Fruit fly (Drosophila melanogaster) whole organism, embryonic: ENCODE results near the gene att-ORFB.

Source experiments
- Abd-B ChIP-seq: fragments of 200-800 bp; sonication (Bioruptor generic); optimal IDR thresholded peaks from 2 replicates; lab custom pipeline; 2018; ENCODE audit warnings: missing biosample characterization, mild to moderate bottlenecking, missing genetic modification characterization, moderate library complexity
- Atf6 ChIP-seq: fragments of 200-800 bp; sonication (Bioruptor generic); IDR thresholded peaks from 2 replicates; pipeline ENCODE4 v1.3.6; 2022; ENCODE audit warnings: missing biosample characterization, missing genetic modification characterization
- CG10543 ChIP-seq: fragments of 200-800 bp; sonication (Bioruptor generic); optimal IDR thresholded peaks from 3 replicates; lab custom pipeline; 2017; ENCODE audit warnings: missing biosample characterization, mild to moderate bottlenecking, missing genetic modification characterization, moderate library complexity
- CG10979 ChIP-seq: fragments of 200-800 bp; sonication (Bioruptor generic); optimal IDR thresholded peaks from 2 replicates; lab custom pipeline; 2018; ENCODE audit warnings: missing biosample characterization, mild to moderate bottlenecking, missing genetic modification characterization, moderate library complexity
- CG11560 ChIP-seq: fragments of 200-800 bp; sonication (Bioruptor generic); IDR thresholded peaks from 3 replicates; pipeline ENCODE4 v1.3.6; 2022; ENCODE audit warnings: missing biosample characterization, missing genetic modification characterization
- CG12155 ChIP-seq: fragments of 200-800 bp; sonication (Bioruptor generic); optimal IDR thresholded peaks from 3 replicates; lab custom pipeline; 2016; ENCODE audit warnings: missing biosample characterization, missing genetic modification characterization
- CG13424 ChIP-seq: fragments of 200-800 bp; sonication (Bioruptor generic); optimal IDR thresholded peaks from 2 replicates; lab custom pipeline; 2019; ENCODE audit warnings: missing biosample characterization, mild to moderate bottlenecking, missing genetic modification characterization, moderate library complexity
- CG16815 ChIP-seq: fragments of 200-800 bp; sonication (Bioruptor generic); optimal IDR thresholded peaks from 3 replicates; lab custom pipeline; 2017; ENCODE audit warnings: missing biosample characterization, mild to moderate bottlenecking, missing genetic modification characterization
- CG17328 ChIP-seq: fragments of 200-800 bp; sonication (Bioruptor generic); IDR thresholded peaks from 2 replicates; pipeline ENCODE4 v1.3.6; 2022; ENCODE audit warnings: missing biosample characterization, missing genetic modification characterization
- CG17802 ChIP-seq: fragments of 200-800 bp; sonication (Bioruptor generic); optimal IDR thresholded peaks from 2 replicates; lab custom pipeline; 2018; ENCODE audit warnings: missing biosample characterization, mild to moderate bottlenecking, missing genetic modification characterization, moderate library complexity
- CG17912 ChIP-seq: fragments of 200-800 bp; sonication (Bioruptor generic); optimal IDR thresholded peaks from 2 replicates; lab custom pipeline; 2018; ENCODE audit warnings: missing biosample characterization, mild to moderate bottlenecking, missing genetic modification characterization
- CG18476 ChIP-seq: fragments of 200-800 bp; sonication (Bioruptor generic); optimal IDR thresholded peaks from 2 replicates; lab custom pipeline; 2016; ENCODE audit warnings: missing biosample characterization, mild to moderate bottlenecking, missing genetic modification characterization
- CG2199 ChIP-seq: fragments of 200-800 bp; sonication (Bioruptor generic); IDR thresholded peaks from 3 replicates; pipeline ENCODE4 v1.3.6; 2022; ENCODE audit warnings: missing biosample characterization, missing genetic modification characterization
- CG3838 ChIP-seq: fragments of 200-800 bp; sonication (Bioruptor generic); optimal IDR thresholded peaks from 3 replicates; lab custom pipeline; 2016; ENCODE audit warnings: missing biosample characterization, missing genetic modification characterization
- CG4360 ChIP-seq: fragments of 200-800 bp; sonication (Bioruptor generic); IDR thresholded peaks from 2 replicates; pipeline ENCODE4 v1.3.6; 2022; ENCODE audit warnings: missing biosample characterization, missing genetic modification characterization
- CG43689 ChIP-seq: fragments of 200-800 bp; sonication (Bioruptor generic); IDR thresholded peaks from 2 replicates; pipeline ENCODE4 v1.3.6; 2022; ENCODE audit warnings: missing biosample characterization, missing genetic modification characterization
- CG5245 ChIP-seq: fragments of 200-800 bp; sonication (Bioruptor generic); optimal IDR thresholded peaks from 3 replicates; lab custom pipeline; 2016; ENCODE audit warnings: missing biosample characterization, missing genetic modification characterization
- CG6254 ChIP-seq: fragments of 200-800 bp; sonication (Bioruptor generic); optimal IDR thresholded peaks from 3 replicates; lab custom pipeline; 2017; ENCODE audit warnings: mild to moderate bottlenecking, missing biosample characterization, missing genetic modification reagents, missing genetic modification characterization
- CG8478 ChIP-seq: fragments of >200 bp; optimal IDR thresholded peaks from 2 replicates; lab custom pipeline; 2018
- CG9727 ChIP-seq: fragments of 200-800 bp; sonication (Bioruptor generic); optimal IDR thresholded peaks from 3 replicates; lab custom pipeline; 2017; ENCODE audit warnings: missing biosample characterization, mild to moderate bottlenecking, missing genetic modification characterization
- CkIIα-i1 ChIP-seq: fragments of 200-800 bp; sonication (Bioruptor generic); IDR thresholded peaks from 2 replicates; pipeline ENCODE4 v1.3.6; 2022; ENCODE audit warnings: missing biosample characterization, missing genetic modification characterization
- Dbx ChIP-seq: fragments of 200-800 bp; sonication (Bioruptor generic); IDR thresholded peaks from 3 replicates; pipeline ENCODE4 v1.3.6; 2022; ENCODE audit warnings: missing biosample characterization, missing genetic modification characterization
- Eip74EF ChIP-seq, 2 experiments: fragments of 200-800 bp in 1 of 2; fragments of >200 bp in 1 of 2; sonication (Bioruptor generic) in 1 of 2; optimal IDR thresholded peaks; 2 replicates each; lab custom pipeline; 2017 to 2019; ENCODE audit warnings: missing biosample characterization in 2 of 2, missing genetic modification characterization in 2 of 2, mild to moderate bottlenecking in 1 of 2, moderate library complexity in 1 of 2
- Ets65A ChIP-seq: fragments of 200-800 bp; sonication (Bioruptor generic); peaks from one replicate; lab custom pipeline; 2016; ENCODE audit warnings: missing biosample characterization, missing genetic modification characterization
- Gsc ChIP-seq: fragments of 200-800 bp; sonication (Bioruptor generic); IDR thresholded peaks from 2 replicates; pipeline ENCODE4 v1.3.6; 2022; ENCODE audit warnings: missing biosample characterization, missing genetic modification characterization
- Hey ChIP-seq: fragments of 200-800 bp; sonication (Bioruptor generic); optimal IDR thresholded peaks from 3 replicates; lab custom pipeline; 2018; ENCODE audit warnings: missing biosample characterization, mild to moderate bottlenecking, missing genetic modification characterization
- Hmr ChIP-seq: fragments of 200-800 bp; sonication (Bioruptor generic); optimal IDR thresholded peaks from 3 replicates; lab custom pipeline; 2017; ENCODE audit warnings: mild to moderate bottlenecking, missing biosample characterization, missing genetic modification reagents, missing genetic modification characterization
- Hr51 ChIP-seq, 2 experiments: fragments of 200-800 bp; sonication (Bioruptor generic); optimal IDR thresholded peaks; 2 replicates in 1 of 2; 3 replicates in 1 of 2; lab custom pipeline; 2016 to 2018; ENCODE audit warnings: missing biosample characterization in 2 of 2, missing genetic modification characterization in 2 of 2, mild to moderate bottlenecking in 1 of 2, moderate library complexity in 1 of 2
- Hsf ChIP-seq: fragments of 200-800 bp; sonication (Bioruptor generic); optimal IDR thresholded peaks from 3 replicates; lab custom pipeline; 2016; ENCODE audit warnings: missing biosample characterization, missing genetic modification characterization
- MESR4 ChIP-seq: fragments of 200-800 bp; sonication (Bioruptor generic); optimal IDR thresholded peaks from 2 replicates; lab custom pipeline; 2018; ENCODE audit warnings: missing biosample characterization, mild to moderate bottlenecking, missing genetic modification characterization, moderate library complexity
- Max ChIP-seq: fragments of 200-800 bp; sonication (Bioruptor generic); optimal IDR thresholded peaks from 2 replicates; lab custom pipeline; 2016; ENCODE audit warnings: missing biosample characterization, mild to moderate bottlenecking, missing genetic modification characterization
- Mes4 ChIP-seq: fragments of 200-800 bp; sonication (Bioruptor generic); optimal IDR thresholded peaks from 2 replicates; lab custom pipeline; 2016; ENCODE audit warnings: missing biosample characterization, missing genetic modification characterization
- Myb ChIP-seq: fragments of 200-800 bp; sonication (Bioruptor generic); optimal IDR thresholded peaks from 2 replicates; lab custom pipeline; 2016; ENCODE audit warnings: missing biosample characterization, missing genetic modification characterization
- Side ChIP-seq: fragments of 200-800 bp; sonication (Bioruptor generic); optimal IDR thresholded peaks from 2 replicates; lab custom pipeline; 2016; ENCODE audit warnings: missing biosample characterization, missing genetic modification characterization
- Spps ChIP-seq: fragments of 200-800 bp; sonication (Bioruptor generic); optimal IDR thresholded peaks from 2 replicates; lab custom pipeline; 2018; ENCODE audit warnings: missing biosample characterization, mild to moderate bottlenecking, missing genetic modification characterization
- Tbp ChIP-seq: fragments of >200 bp; optimal IDR thresholded peaks from 2 replicates; lab custom pipeline; 2018; ENCODE audit warnings: missing biosample characterization, missing genetic modification characterization
- Xbp1 ChIP-seq: fragments of 200-800 bp; sonication (Bioruptor generic); optimal IDR thresholded peaks from 3 replicates; lab custom pipeline; 2016; ENCODE audit warnings: missing biosample characterization, mild to moderate bottlenecking, missing genetic modification characterization
- ara ChIP-seq: fragments of 200-800 bp; sonication (Bioruptor generic); IDR thresholded peaks from 2 replicates; pipeline ENCODE4 v1.3.6; 2022; ENCODE audit warnings: missing biosample characterization, missing genetic modification characterization
- btn ChIP-seq: fragments of 200-800 bp; sonication (Bioruptor generic); optimal IDR thresholded peaks from 2 replicates; lab custom pipeline; 2016; ENCODE audit warnings: missing biosample characterization, missing genetic modification characterization
- chm ChIP-seq: fragments of 200-800 bp; sonication (Bioruptor generic); IDR thresholded peaks from 2 replicates; pipeline ENCODE4 v1.3.6; 2022; ENCODE audit warnings: missing biosample characterization, missing genetic modification characterization
- dmrt99B ChIP-seq: fragments of 200-800 bp; sonication (Bioruptor generic); optimal IDR thresholded peaks from 2 replicates; lab custom pipeline; 2018; ENCODE audit warnings: missing biosample characterization, mild to moderate bottlenecking, missing genetic modification characterization, moderate library complexity
- grau ChIP-seq: fragments of 200-800 bp; optimal IDR thresholded peaks from 3 replicates; lab custom pipeline; 2019; ENCODE audit warnings: missing biosample characterization, mild to moderate bottlenecking, missing genetic modification characterization, moderate library complexity
- hkb ChIP-seq, 2 experiments: fragments of 200-800 bp in 1 of 2; fragments of >200 bp in 1 of 2; sonication (Bioruptor generic) in 1 of 2; IDR thresholded peaks in 1 of 2; optimal IDR thresholded peaks in 1 of 2; 2 replicates each; pipeline versions ENCODE4 v1.3.6 to Lab custom; 2017 to 2022; ENCODE audit warnings: missing biosample characterization in 1 of 2, missing genetic modification characterization in 1 of 2
- maf-S ChIP-seq: fragments of 200-800 bp; sonication (Bioruptor generic); optimal IDR thresholded peaks from 2 replicates; lab custom pipeline; 2016; ENCODE audit warnings: missing biosample characterization, missing genetic modification characterization
- mirr ChIP-seq: fragments of 200-800 bp; sonication (Bioruptor generic); optimal IDR thresholded peaks from 3 replicates; lab custom pipeline; 2018; ENCODE audit warnings: missing biosample characterization, mild to moderate bottlenecking, missing genetic modification characterization
- oc ChIP-seq: fragments of 200-800 bp; sonication (Bioruptor generic); optimal IDR thresholded peaks from 2 replicates; lab custom pipeline; 2018; ENCODE audit warnings: missing biosample characterization, mild to moderate bottlenecking, missing genetic modification characterization, moderate library complexity
- otp ChIP-seq: fragments of 200-800 bp; sonication (Bioruptor generic); IDR thresholded peaks from 3 replicates; pipeline ENCODE4, ENCODE4 v1.3.6; 2022; ENCODE audit warnings: missing biosample characterization, missing genetic modification characterization
- sens ChIP-seq: fragments of 200-800 bp; sonication (Bioruptor generic); peaks from one replicate; lab custom pipeline; 2016; ENCODE audit warnings: missing biosample characterization, missing genetic modification characterization
- shn ChIP-seq: fragments of 200-800 bp; sonication (Bioruptor generic); optimal IDR thresholded peaks from 3 replicates; lab custom pipeline; 2016; ENCODE audit warnings: missing biosample characterization, missing genetic modification characterization
- slp2 ChIP-seq: fragments of 200-800 bp; sonication (Bioruptor generic); optimal IDR thresholded peaks from 2 replicates; lab custom pipeline; 2016; ENCODE audit warnings: missing biosample characterization, missing genetic modification characterization
- vnd ChIP-seq: fragments of 200-800 bp; sonication (Bioruptor generic); IDR thresholded peaks from 3 replicates; pipeline ENCODE4 v1.3.6; 2022; ENCODE audit warnings: missing biosample characterization, missing genetic modification characterization; ENCODE audit not compliant: partially characterized antibody

Gene att-ORFB

dm6 chr3R:20560668-20561226, 6.5 kb upstream of the att-ORFB start, which contains the start of gene CG5191 (continued):
- TF ChIP-seq vnd (GFP tag; lab: Robert Waterston, UW): no peak
- TF ChIP-seq Myb: no peak
- TF ChIP-seq Side: no peak
- TF ChIP-seq CG18476: no peak
- no peak for TF ChIP-seq oc
- TF ChIP-seq Gsc: no peak
- no peak for TF ChIP-seq slp2
- TF ChIP-seq CG10979 (tag; lab: Kevin White, UChicago): no peak
- no peak for TF ChIP-seq CG8478 (lab: Kevin White, UChicago)
- no peak for TF ChIP-seq CG17328 (GFP tag; lab: Robert Waterston, UW)
- TF ChIP-seq Hr51 (GFP tag; optimal IDR thresholded peaks at IDR 0.05; lab: Kevin White, UChicago): peak in 1 of 2 experiments; percentile 12
- no peak for TF ChIP-seq Dbx (GFP tag; lab: Robert Waterston, UW)
- no peak for TF ChIP-seq CG12155
- no peak for TF ChIP-seq CG3838 (GFP tag; lab: Kevin White, UChicago)
- peak; percentile 54 for TF ChIP-seq MESR4 (GFP tag; lab: Kevin White, UChicago)
- TF ChIP-seq Atf6 (GFP tag; lab: Robert Waterston, UW): no peak
- no peak for TF ChIP-seq Abd-B (GFP tag; lab: Kevin White, UChicago)
- TF ChIP-seq Hmr (GFP tag; lab: Kevin White, UChicago): no peak
- no peak for TF ChIP-seq CG16815 (GFP tag; lab: Kevin White, UChicago)
- peak in 1 of 2 experiments; percentile 5 for TF ChIP-seq Eip74EF (GFP tag; optimal IDR thresholded peaks at IDR 0.05; lab: Kevin White, UChicago)
- peak; percentile 16 for TF ChIP-seq dmrt99B (tag; lab: Kevin White, UChicago)
- TF ChIP-seq CG9727 (GFP tag; lab: Kevin White, UChicago): no peak
- TF ChIP-seq shn: no peak
- TF ChIP-seq Hey (tag; lab: Kevin White, UChicago): no peak
- TF ChIP-seq CG43689 (GFP tag; lab: Robert Waterston, UW): no peak
- no peak for TF ChIP-seq btn
- no peak for TF ChIP-seq Spps
- TF ChIP-seq CG6254 (GFP tag; lab: Kevin White, UChicago): no peak
- TF ChIP-seq CG5245 (GFP tag; lab: Kevin White, UChicago): no peak
- no peak for TF ChIP-seq maf-S (GFP tag; lab: Kevin White, UChicago)
- no peak for TF ChIP-seq Tbp
- peak; percentile 81 for TF ChIP-seq CG4360 (GFP tag; lab: Robert Waterston, UW)
- peak; percentile 41 for TF ChIP-seq sens (GFP tag; lab: Kevin White, UChicago)
- peak; percentile 12 for TF ChIP-seq CG10543 (GFP tag; lab: Kevin White, UChicago)
- peak; percentile 56; the same call in 1 of the 3 replicates for TF ChIP-seq otp
- TF ChIP-seq CG2199: no peak; the same call in 2 of the 3 replicates
- no peak for TF ChIP-seq Xbp1 (GFP tag; lab: Kevin White, UChicago)
- TF ChIP-seq Ets65A (GFP tag; lab: Kevin White, UChicago): no peak
- TF ChIP-seq Mes4: no peak
- no peak for TF ChIP-seq hkb (optimal IDR thresholded peaks at IDR 0.05; lab: Kevin White, UChicago)
- no peak for TF ChIP-seq hkb (GFP tag; IDR thresholded peaks at IDR 0.05; lab: Robert Waterston, UW)
- TF ChIP-seq mirr: no peak
- no peak for TF ChIP-seq CG17802 (tag; lab: Kevin White, UChicago)
- no peak for TF ChIP-seq CG11560 (tag; lab: Robert Waterston, UW)
- no peak for TF ChIP-seq chm (GFP tag; lab: Robert Waterston, UW)
- TF ChIP-seq Hsf (GFP tag; lab: Kevin White, UChicago): no peak
- TF ChIP-seq CG17912 (GFP tag; lab: Kevin White, UChicago): no peak
- TF ChIP-seq Max: no peak
- TF ChIP-seq grau: peak; percentile 21
- 0 out of 2 replicates have a peak, but pooled peaks have one; percentile 12 for TF ChIP-seq ara
- no peak for TF ChIP-seq CG13424 (tag; lab: Kevin White, UChicago)
- TF ChIP-seq CkIIα-i1 (GFP tag; lab: Robert Waterston, UW): no peak
